Fruit fly (Drosophila melanogaster): ENCODE measurements around the gene CG11583.
A peak's percentile ranks its signal among the peaks of the same experiment; 100 is the strongest.

CG11583 gene

dm6 chr3L:4288591-4289056, 6.0 kb upstream of the CG11583 start, which contains the start of gene Hexo1 (continued):
- TF ChIP-seq CG2678 (tag; optimal IDR thresholded peaks at IDR 0.05) (peak; percentile 51), disco-r (GFP tag; optimal IDR thresholded peaks at IDR 0.05) (no peak), CG12236 (GFP tag; optimal IDR thresholded peaks at IDR 0.05) (no peak), gce (GFP tag; IDR thresholded peaks at IDR 0.05) (no peak), Gug (GFP tag; IDR thresholded peaks at IDR 0.05) (no peak), fd64A (GFP tag; optimal IDR thresholded peaks at IDR 0.05) (no peak), shn (GFP tag; optimal IDR thresholded peaks at IDR 0.05) (no peak), tgo (GFP tag; IDR thresholded peaks at IDR 0.05) (no peak), CG16779 (GFP tag; IDR thresholded peaks at IDR 0.05) (no peak), esg (GFP tag; conservative IDR thresholded peaks at IDR 0.05) (no peak), CG2199 (GFP tag; IDR thresholded peaks at IDR 0.05) (no peak), CG10267 (tag; optimal IDR thresholded peaks at IDR 0.05) (peak; percentile 8), abd-A (tag; optimal IDR thresholded peaks at IDR 0.05) (no peak), ab (GFP tag; optimal IDR thresholded peaks at IDR 0.05) (no peak), CG6254 (GFP tag; optimal IDR thresholded peaks at IDR 0.05) (no peak), CG1233 (GFP tag; optimal IDR thresholded peaks at IDR 0.05) (no peak), sd (tag; optimal IDR thresholded peaks at IDR 0.05) (peak; percentile 19), ara (GFP tag; IDR thresholded peaks at IDR 0.05) (no peak), CG30020 (tag; optimal IDR thresholded peaks at IDR 0.05) (no peak), cwo (GFP tag; optimal IDR thresholded peaks at IDR 0.05) (peak; percentile 17), CG4404 (GFP tag; IDR thresholded peaks at IDR 0.05) (no peak), Scr (GFP tag; IDR thresholded peaks at IDR 0.05; ENCODE audit: partially characterized antibody) (no peak), lmd (GFP tag; IDR thresholded peaks at IDR 0.05) (no peak), CG30403 (GFP tag; optimal IDR thresholded peaks at IDR 0.05) (peak; percentile 37), CG3163 (GFP tag; optimal IDR thresholded peaks at IDR 0.05) (no peak), jigr1 (GFP tag; IDR thresholded peaks at IDR 0.05) (no peak), slou (GFP tag; optimal IDR thresholded peaks at IDR 0.05) (no peak), twi (tag; optimal IDR thresholded peaks at IDR 0.05) (no peak), CG14050 (GFP tag; IDR thresholded peaks at IDR 0.05) (no peak), CG2129 (GFP tag; IDR thresholded peaks at IDR 0.05; ENCODE audit: partially characterized antibody) (no peak), repo (GFP tag; optimal IDR thresholded peaks at IDR 0.05) (no peak), CG10565 (GFP tag; optimal IDR thresholded peaks at IDR 0.05) (no peak), CG33213 (GFP tag; optimal IDR thresholded peaks at IDR 0.05) (no peak), schlank (tag; optimal IDR thresholded peaks at IDR 0.05) (no peak), sens (GFP tag) (peak; percentile 21), CG11696 (GFP tag; IDR thresholded peaks at IDR 0.05) (no peak), eve (GFP tag; optimal IDR thresholded peaks at IDR 0.05) (no peak), CG6854 (GFP tag; optimal IDR thresholded peaks at IDR 0.05) (no peak), C15 (GFP tag; IDR thresholded peaks at IDR 0.05) (no peak), Bdp1 (GFP tag; optimal IDR thresholded peaks at IDR 0.05) (no peak), CG30431 (GFP tag; optimal IDR thresholded peaks at IDR 0.05) (no peak), caup (GFP tag; optimal IDR thresholded peaks at IDR 0.05; ENCODE audit: severe bottlenecking) (peak; percentile 29), Dfd (GFP tag; optimal IDR thresholded peaks at IDR 0.05) (no peak), Deaf1 (tag; optimal IDR thresholded peaks at IDR 0.05) (no peak), CG7963 (GFP tag; IDR thresholded peaks at IDR 0.05; ENCODE audit: partially characterized antibody) (no peak), CG5180 (GFP tag; optimal IDR thresholded peaks at IDR 0.05) (no peak), h (optimal IDR thresholded peaks at IDR 0.05) (no peak), HLH4C (GFP tag; IDR thresholded peaks at IDR 0.05; ENCODE audit: partially characterized antibody) (no peak), CG6765 (GFP tag; optimal IDR thresholded peaks at IDR 0.05) (no peak), trem (tag; optimal IDR thresholded peaks at IDR 0.05) (no peak), CG4854 (GFP tag; optimal IDR thresholded peaks at IDR 0.05) (peak; percentile 2), CG14710 (tag; optimal IDR thresholded peaks at IDR 0.05) (no peak)
